Fruit fly (Drosophila melanogaster): Measurements from ENCODE around the gene CG11369.

CG11369 gene

dm6 chrX:7579810-7580209 lies 5.7 kb downstream of the CG11369 start (continued):
- TF ChIP-seq Fer2 (tag; optimal IDR thresholded peaks at IDR 0.05) = no peak
- TF ChIP-seq Rfx (GFP tag; IDR thresholded peaks at IDR 0.05) = no peak
- TF ChIP-seq CG2120 (GFP tag; optimal IDR thresholded peaks at IDR 0.05) = no peak
- TF ChIP-seq Max (GFP tag; optimal IDR thresholded peaks at IDR 0.05) = no peak
- TF ChIP-seq Dll (GFP tag; IDR thresholded peaks at IDR 0.05; ENCODE audit: partially characterized antibody) = no peak
- TF ChIP-seq phol (tag; optimal IDR thresholded peaks at IDR 0.05) = no peak
- TF ChIP-seq Blimp-1 (GFP tag; optimal IDR thresholded peaks at IDR 0.05) = peak; percentile 16
- TF ChIP-seq CG2678 (tag; optimal IDR thresholded peaks at IDR 0.05) = no peak
- TF ChIP-seq gsb (GFP tag; IDR thresholded peaks at IDR 0.05) = no peak
- no peak for TF ChIP-seq CG14441 (GFP tag; IDR thresholded peaks at IDR 0.05)
- TF ChIP-seq mld (GFP tag; IDR thresholded peaks at IDR 0.05; ENCODE audit: partially characterized antibody) = no peak
- no peak for TF ChIP-seq Hmr (GFP tag; optimal IDR thresholded peaks at IDR 0.05)
- peak; percentile 6 for TF ChIP-seq Antp (GFP tag; optimal IDR thresholded peaks at IDR 0.05)
- no peak for TF ChIP-seq ab (GFP tag; optimal IDR thresholded peaks at IDR 0.05)
- TF ChIP-seq ash1 (GFP tag; optimal IDR thresholded peaks at IDR 0.05) = no peak
- TF ChIP-seq CG4328 (GFP tag; optimal IDR thresholded peaks at IDR 0.05) = no peak
- no peak for TF ChIP-seq CG4282 (GFP tag; optimal IDR thresholded peaks at IDR 0.05)
- no peak for TF ChIP-seq p53 (GFP tag; optimal IDR thresholded peaks at IDR 0.05)
- TF ChIP-seq dmrt99B (tag; optimal IDR thresholded peaks at IDR 0.05) = no peak
- TF ChIP-seq CG16815 (GFP tag; optimal IDR thresholded peaks at IDR 0.05) = no peak
- TF ChIP-seq shn (GFP tag; optimal IDR thresholded peaks at IDR 0.05) = no peak
- no peak for TF ChIP-seq nom (GFP tag; optimal IDR thresholded peaks at IDR 0.05)
- no peak for TF ChIP-seq CG6791 (GFP tag; IDR thresholded peaks at IDR 0.05; ENCODE audit: partially characterized antibody)
- TF ChIP-seq onecut (GFP tag; IDR thresholded peaks at IDR 0.05) = 0 out of 2 replicates have a peak, but pooled peaks have one; percentile 15
- no peak for TF ChIP-seq wdn (GFP tag; IDR thresholded peaks at IDR 0.05)
- TF ChIP-seq slbo (GFP tag; IDR thresholded peaks at IDR 0.05) = no peak
- TF ChIP-seq peb (GFP tag; IDR thresholded peaks at IDR 0.05) = no peak
- no peak for TF ChIP-seq CG10543 (GFP tag; optimal IDR thresholded peaks at IDR 0.05)
- TF ChIP-seq NK7.1 (GFP tag; optimal IDR thresholded peaks at IDR 0.05) = no peak
- TF ChIP-seq E2f1 (GFP tag; IDR thresholded peaks at IDR 0.05) = no peak
- no peak for TF ChIP-seq sc (optimal IDR thresholded peaks at IDR 0.05)
- TF ChIP-seq sc (GFP tag; optimal IDR thresholded peaks at IDR 0.05) = peak; percentile 28
- TF ChIP-seq CG4404 (GFP tag; IDR thresholded peaks at IDR 0.05) = no peak
- TF ChIP-seq sna (GFP tag; IDR thresholded peaks at IDR 0.05; ENCODE audit: partially characterized antibody) = no peak
- no peak for TF ChIP-seq Ets97D (GFP tag; optimal IDR thresholded peaks at IDR 0.05)
- TF ChIP-seq klu (GFP tag; IDR thresholded peaks at IDR 0.05) = no peak
- no peak for TF ChIP-seq cas (GFP tag; IDR thresholded peaks at IDR 0.05)
- TF ChIP-seq disco-r (GFP tag; optimal IDR thresholded peaks at IDR 0.05) = no peak
- peak; percentile 59 for TF ChIP-seq MTF-1 (GFP tag; optimal IDR thresholded peaks at IDR 0.05; ENCODE audit: borderline replicate concordance)
- no peak for TF ChIP-seq Doc2 (GFP tag; IDR thresholded peaks at IDR 0.05)
- no peak for TF ChIP-seq sqz (GFP tag; optimal IDR thresholded peaks at IDR 0.05)
- no peak for TF ChIP-seq CG9437 (GFP tag; optimal IDR thresholded peaks at IDR 0.05)
- no peak for TF ChIP-seq z (GFP tag; IDR thresholded peaks at IDR 0.05)
- TF ChIP-seq stc (GFP tag; IDR thresholded peaks at IDR 0.05) = no peak
- no peak for TF ChIP-seq fu2 (GFP tag; optimal IDR thresholded peaks at IDR 0.05)
- no peak for TF ChIP-seq CG11560 (tag; IDR thresholded peaks at IDR 0.05)
- TF ChIP-seq cwo (GFP tag; optimal IDR thresholded peaks at IDR 0.05) = no peak
- no peak; the same call in 1 of the 2 replicates for TF ChIP-seq Rx (GFP tag; IDR thresholded peaks at IDR 0.05)
- TF ChIP-seq CG17568 (GFP tag; optimal IDR thresholded peaks at IDR 0.05) = no peak
- no peak for TF ChIP-seq ase (GFP tag; IDR thresholded peaks at IDR 0.05)
- no peak for TF ChIP-seq lilli (GFP tag; optimal IDR thresholded peaks at IDR 0.05)
- TF ChIP-seq tll (GFP tag; optimal IDR thresholded peaks at IDR 0.05) = peak in 1 of 2 experiments; percentile 65
